Worm (Caenorhabditis elegans) whole organism, L4 larva: Measurements from ENCODE around the gene C04E12.2.

Source experiments
- F26F4.8 ChIP-seq: fragments of 200-800 bp; sonication (Bioruptor generic); conservative IDR thresholded peaks from 2 replicates; pipeline ENCODE4 v1.3.6; 2022; ENCODE audit warnings: missing genetic modification characterization, missing compliant biosample characterization
- F49E8.2 ChIP-seq: sonication (generic microtip); optimal IDR thresholded peaks from 2 replicates; lab custom pipeline; 2016; ENCODE audit warnings: missing compliant biosample characterization, mild to moderate bottlenecking, missing genetic modification characterization, borderline replicate concordance
- T20F7.1 ChIP-seq: fragments of 200-800 bp; sonication (Bioruptor generic); optimal IDR thresholded peaks from 2 replicates; lab custom pipeline; 2018; ENCODE audit warnings: mild to moderate bottlenecking, missing genetic modification characterization, missing compliant biosample characterization
- Y105C5A.15 ChIP-seq: fragments of 200-800 bp; sonication (Bioruptor generic); IDR thresholded peaks from 2 replicates; pipeline ENCODE4 v1.3.6; 2022; ENCODE audit warnings: missing genetic modification characterization, missing compliant biosample characterization
- Y5F2A.4 ChIP-seq: fragments of 200-800 bp; sonication (Bioruptor generic); optimal IDR thresholded peaks from 2 replicates; lab custom pipeline; 2018; ENCODE audit warnings: mild to moderate bottlenecking, missing genetic modification characterization, missing compliant biosample characterization
- Y75B8A.6 ChIP-seq: fragments of 200-800 bp; sonication (Bioruptor generic); IDR thresholded peaks from 2 replicates; pipeline ENCODE4 v1.3.6; 2022; ENCODE audit warnings: missing genetic modification reagents, missing genetic modification characterization, missing compliant biosample characterization
- ZK546.5 ChIP-seq, 2 experiments: sonication (generic microtip); optimal IDR thresholded peaks; 2 replicates each; lab custom pipeline; 2017; ENCODE audit warnings: missing biosample characterization in 2 of 2, missing genetic modification characterization in 2 of 2
- aha-1 ChIP-seq: fragments of 150-350 bp; peaks from one replicate; lab custom pipeline; 2014; ENCODE audit warnings: missing biosample characterization, missing genetic modification characterization
- aly-2 ChIP-seq: sonication (generic microtip); optimal IDR thresholded peaks from 2 replicates; lab custom pipeline; 2018; ENCODE audit warnings: missing biosample characterization, missing genetic modification characterization
- arid-1 ChIP-seq: fragments of 200-800 bp; sonication (Bioruptor generic); conservative IDR thresholded peaks from 2 replicates; pipeline ENCODE4 v1.3.6; 2022; ENCODE audit warnings: missing genetic modification reagents, missing genetic modification characterization, missing compliant biosample characterization
- ceh-20 ChIP-seq: fragments of 200-800 bp; sonication (Bioruptor generic); IDR thresholded peaks from 2 replicates; pipeline ENCODE4 v1.3.6; 2022; ENCODE audit warnings: missing genetic modification reagents, missing genetic modification characterization, missing compliant biosample characterization
- ceh-28 ChIP-seq: fragments of 150-350 bp; optimal IDR thresholded peaks from 2 replicates; lab custom pipeline; 2014; ENCODE audit warnings: missing biosample characterization, missing genetic modification reagents, missing genetic modification characterization
- ctbp-1 ChIP-seq: fragments of 200-800 bp; sonication (Bioruptor generic); IDR thresholded peaks from 2 replicates; pipeline ENCODE4 v1.3.6; 2022; ENCODE audit warnings: missing genetic modification reagents, missing genetic modification characterization, missing compliant biosample characterization
- daf-12 ChIP-seq: fragments of 150-350 bp; optimal IDR thresholded peaks from 2 replicates; lab custom pipeline; 2014; ENCODE audit warnings: missing biosample characterization, missing genetic modification reagents, missing genetic modification characterization
- daf-16 ChIP-seq, 3 experiments: sonication (generic microtip); optimal IDR thresholded peaks; 2 replicates each; lab custom pipeline; 2016 to 2017; ENCODE audit warnings: missing genetic modification characterization in 3 of 3, missing genetic modification reagents in 3 of 3, mild to moderate bottlenecking in 2 of 3, missing compliant biosample characterization in 2 of 3, missing biosample characterization in 1 of 3, moderate library complexity in 1 of 3
- dmd-6 ChIP-seq: fragments of 200-800 bp; sonication (Bioruptor generic); IDR thresholded peaks from 2 replicates; pipeline ENCODE4 v1.3.6; 2022; ENCODE audit warnings: missing genetic modification reagents, missing genetic modification characterization, missing compliant biosample characterization
- dmd-8 ChIP-seq: fragments of 200-800 bp; sonication (Bioruptor generic); IDR thresholded peaks from 2 replicates; pipeline ENCODE4 v1.3.6; 2022; ENCODE audit warnings: missing genetic modification characterization, missing compliant biosample characterization
- dve-1 ChIP-seq: sonication (generic microtip); optimal IDR thresholded peaks from 2 replicates; lab custom pipeline; 2017; ENCODE audit warnings: antibody characterized with exemption, mild to moderate bottlenecking, missing genetic modification characterization, missing compliant biosample characterization; ENCODE audit not compliant: insufficient read depth
- fkh-10 ChIP-seq: fragments of 150-350 bp; optimal IDR thresholded peaks from 2 replicates; lab custom pipeline; 2014; ENCODE audit warnings: missing biosample characterization, missing genetic modification reagents, missing genetic modification characterization
- fos-1 ChIP-seq: fragments of 150-350 bp; optimal IDR thresholded peaks from 2 replicates; lab custom pipeline; 2014; ENCODE audit warnings: missing biosample characterization, missing genetic modification characterization
- hif-1 ChIP-seq, 2 experiments: sonication (generic microtip); optimal IDR thresholded peaks; 2 replicates each; lab custom pipeline; 2016 to 2017; ENCODE audit warnings: missing compliant biosample characterization in 2 of 2, missing genetic modification characterization in 2 of 2, missing genetic modification reagents in 2 of 2, missing genotype in 2 of 2, mild to moderate bottlenecking in 1 of 2
- hlh-11 ChIP-seq: fragments of 200-800 bp; sonication (Bioruptor generic); optimal IDR thresholded peaks from 2 replicates; lab custom pipeline; 2018; ENCODE audit warnings: mild to moderate bottlenecking, missing genetic modification characterization, missing compliant biosample characterization
- hlh-30 ChIP-seq: sonication (generic microtip); optimal IDR thresholded peaks from 2 replicates; lab custom pipeline; 2017; ENCODE audit warnings: antibody characterized with exemption, mild to moderate bottlenecking, missing genetic modification characterization, missing compliant biosample characterization; ENCODE audit not compliant: insufficient read depth
- hmg-1.1 ChIP-seq: fragments of 200-800 bp; sonication (Bioruptor generic); IDR thresholded peaks from 2 replicates; pipeline ENCODE4 v1.3.6; 2022; ENCODE audit warnings: missing genetic modification reagents, missing genetic modification characterization, missing compliant biosample characterization
- lim-7 ChIP-seq: fragments of 200-800 bp; sonication (Bioruptor generic); IDR thresholded peaks from 2 replicates; pipeline ENCODE4 v1.3.6; 2022; ENCODE audit warnings: missing genetic modification characterization, missing compliant biosample characterization
- lin-39 ChIP-seq: fragments of 150-350 bp; optimal IDR thresholded peaks from 2 replicates; lab custom pipeline; 2014; ENCODE audit warnings: missing biosample characterization, missing genetic modification reagents, missing genetic modification characterization
- lir-3 ChIP-seq: sonication (generic microtip); optimal IDR thresholded peaks from 2 replicates; lab custom pipeline; 2016; ENCODE audit warnings: mild to moderate bottlenecking, missing genetic modification characterization, missing compliant biosample characterization
- madf-9 ChIP-seq: fragments of 200-800 bp; sonication (Bioruptor generic); conservative IDR thresholded peaks from 2 replicates; pipeline ENCODE4 v1.3.6; 2022; ENCODE audit warnings: missing genetic modification reagents, missing genetic modification characterization, missing compliant biosample characterization
- mep-1 ChIP-seq: fragments of 150-350 bp; sonication (generic microtip); optimal IDR thresholded peaks from 3 replicates; lab custom pipeline; 2014; ENCODE audit warnings: missing biosample characterization, missing genetic modification characterization
- mes-2 ChIP-seq: sonication (generic microtip); optimal IDR thresholded peaks from 2 replicates; lab custom pipeline; 2016; ENCODE audit warnings: missing genotype, mild to moderate bottlenecking, missing genetic modification characterization, missing compliant biosample characterization; ENCODE audit not compliant: poor library complexity, severe bottlenecking
- mxl-3 ChIP-seq: fragments of 200-800 bp; sonication (Bioruptor generic); optimal IDR thresholded peaks from 2 replicates; lab custom pipeline; 2018; ENCODE audit warnings: mild to moderate bottlenecking, missing genetic modification characterization, missing compliant biosample characterization
- nhr-102 ChIP-seq: sonication (generic microtip); optimal IDR thresholded peaks from 2 replicates; lab custom pipeline; 2016; ENCODE audit warnings: mild to moderate bottlenecking, missing genetic modification characterization, moderate library complexity, missing compliant biosample characterization
- nhr-11 ChIP-seq: fragments of 150-350 bp; optimal IDR thresholded peaks from 2 replicates; lab custom pipeline; 2014; ENCODE audit warnings: missing biosample characterization, missing genetic modification characterization
- nhr-28 ChIP-seq: fragments of 150-350 bp; optimal IDR thresholded peaks from 2 replicates; lab custom pipeline; 2014; ENCODE audit warnings: missing biosample characterization, missing genetic modification characterization
- nhr-41 ChIP-seq: fragments of 200-800 bp; sonication (Bioruptor generic); IDR thresholded peaks from 2 replicates; pipeline ENCODE4 v1.3.6; 2022; ENCODE audit warnings: missing genetic modification reagents, missing genetic modification characterization, missing compliant biosample characterization
- nhr-42 ChIP-seq: fragments of 200-800 bp; sonication (Bioruptor generic); IDR thresholded peaks from 2 replicates; pipeline ENCODE4 v1.3.6; 2022; ENCODE audit warnings: missing genetic modification characterization, missing compliant biosample characterization
- nhr-76 ChIP-seq: fragments of 150-350 bp; optimal IDR thresholded peaks from 2 replicates; lab custom pipeline; 2014; ENCODE audit warnings: missing biosample characterization, missing genetic modification characterization
- nhr-77 ChIP-seq: fragments of 150-350 bp; optimal IDR thresholded peaks from 2 replicates; lab custom pipeline; 2014; ENCODE audit warnings: missing biosample characterization, missing genetic modification characterization
- skn-1 ChIP-seq: fragments of 150-350 bp; optimal IDR thresholded peaks from 2 replicates; lab custom pipeline; 2014; ENCODE audit warnings: missing biosample characterization, missing genetic modification characterization
- spr-3 ChIP-seq: fragments of 200-800 bp; sonication (Bioruptor generic); optimal IDR thresholded peaks from 2 replicates; lab custom pipeline; 2018; ENCODE audit warnings: mild to moderate bottlenecking, missing genetic modification characterization, missing compliant biosample characterization
- unc-130 ChIP-seq: sonication (generic microtip); optimal IDR thresholded peaks from 2 replicates; lab custom pipeline; 2016; ENCODE audit warnings: missing genetic modification reagents, missing genetic modification characterization, missing compliant biosample characterization
- unc-62 ChIP-seq, 3 experiments: fragments of 150-350 bp in 1 of 3; sonication (generic microtip); optimal IDR thresholded peaks in 2 of 3; peaks in 1 of 3; 1 replicate in 1 of 3; 2 replicates in 2 of 3; lab custom pipeline; 2014 to 2017; ENCODE audit warnings: missing biosample characterization in 3 of 3, missing genetic modification characterization in 3 of 3, missing genetic modification reagents in 3 of 3, missing genotype in 1 of 3
- zag-1 ChIP-seq: fragments of 150-350 bp; optimal IDR thresholded peaks from 2 replicates; lab custom pipeline; 2014; ENCODE audit warnings: missing biosample characterization, missing genetic modification characterization

Gene C04E12.2

ce11 chrV:3342504-3342903, 25.4 kb upstream of the C04E12.2 start, which contains the start of gene C17B7.3:
TSS of gene C17B7.3 (plus strand) at chrV:3342804.
- no peak for TF ChIP-seq spr-3 (GFP tag; lab: Kevin White, UChicago)
- TF ChIP-seq mxl-3, result no peak
- TF ChIP-seq nhr-41, result no peak
- TF ChIP-seq madf-9 (GFP tag; lab: Robert Waterston, UW), result no peak
- TF ChIP-seq nhr-102, result no peak
- TF ChIP-seq nhr-76 (tag; lab: Kevin White, UChicago), result no peak
- TF ChIP-seq aha-1 (tag; lab: Kevin White, UChicago), result no peak
- TF ChIP-seq ceh-28 (tag; lab: Kevin White, UChicago), result no peak
- no peak for TF ChIP-seq dve-1 (tag; lab: Kevin White, UChicago)
- TF ChIP-seq aly-2 (tag; lab: Kevin White, UChicago), result no peak
- no peak for TF ChIP-seq hmg-1.1 (GFP tag; lab: Robert Waterston, UW)
- no peak for TF ChIP-seq zag-1 (tag; lab: Kevin White, UChicago)
- no peak for TF ChIP-seq arid-1 (GFP tag; lab: Robert Waterston, UW)
- no peak for TF ChIP-seq Y75B8A.6 (GFP tag; lab: Robert Waterston, UW)
- TF ChIP-seq dmd-6 (GFP tag; lab: Robert Waterston, UW), result no peak
- no peak for TF ChIP-seq skn-1

- TF ChIP-seq skn-1 (no peak), F26F4.8 (no peak), ceh-20 (GFP tag; lab: Robert Waterston, UW) (0 out of 2 replicates have a peak, but pooled peaks have one; percentile 75), hlh-30 (tag; lab: Kevin White, UChicago) (peak; percentile 17), dmd-6 (GFP tag; lab: Robert Waterston, UW) (peak; percentile 22; the same call in 1 of the 2 replicates), nhr-28 (tag; lab: Kevin White, UChicago) (no peak), unc-62 (GFP tag; optimal IDR thresholded peaks at IDR 0.05 in 1 of 2; lab: Kevin White, UChicago) (peak in 1 of 2 experiments; percentile 88), unc-62 (tag; optimal IDR thresholded peaks at IDR 0.05; lab: Kevin White, UChicago) (no peak), aha-1 (tag; lab: Kevin White, UChicago) (peak; percentile 62), hif-1 (tag; optimal IDR thresholded peaks at IDR 0.05; lab: Kevin White, UChicago) (peak in 1 of 2 experiments; percentile 59), nhr-41 (no peak), hlh-11 (peak; percentile 67), F49E8.2 (no peak), nhr-11 (tag; lab: Kevin White, UChicago) (peak; percentile 36), daf-16 (GFP tag; optimal IDR thresholded peaks at IDR 0.05; lab: Kevin White, UChicago) (peak in 1 of 2 experiments; percentile 30), daf-16 (tag; optimal IDR thresholded peaks at IDR 0.05; lab: Kevin White, UChicago) (no peak)
- TF ChIP-seq, all 104 proteins: peak for 9
Measured at ce11 chrV:3344001-3344400, 23.9 kb upstream of the C04E12.2 start.

- TF ChIP-seq lin-39 (no peak), nhr-28 (tag; lab: Kevin White, UChicago) (peak; percentile 23), aha-1 (tag; lab: Kevin White, UChicago) (peak; percentile 94)
Measured at ce11 chrV:3346434-3347019, 21.3 kb upstream of the C04E12.2 start, which contains the start of gene fbxa-65. TSS of gene fbxa-65 (minus strand) at chrV:3346484.

- TF ChIP-seq mes-2 (tag; lab: Kevin White, UChicago) (no peak), dmd-8 (GFP tag; lab: Robert Waterston, UW) (no peak), ceh-20 (GFP tag; lab: Robert Waterston, UW) (0 out of 2 replicates have a peak, but pooled peaks have one; percentile 47), nhr-76 (tag; lab: Kevin White, UChicago) (no peak), Y5F2A.4 (GFP tag; lab: Kevin White, UChicago) (no peak), aha-1 (tag; lab: Kevin White, UChicago) (peak; percentile 40), nhr-102 (no peak), unc-130 (GFP tag; lab: Kevin White, UChicago) (no peak), daf-12 (tag; lab: Kevin White, UChicago) (no peak), F26F4.8 (no peak), ZK546.5 (tag; optimal IDR thresholded peaks at IDR 0.05; lab: Kevin White, UChicago) (no peak), lir-3 (no peak), dmd-6 (GFP tag; lab: Robert Waterston, UW) (peak; percentile 58), nhr-41 (no peak), F49E8.2 (no peak), lim-7 (GFP tag; lab: Robert Waterston, UW) (no peak), nhr-77 (tag; lab: Kevin White, UChicago) (no peak), nhr-42 (no peak), fos-1 (tag; lab: Kevin White, UChicago) (no peak), Y105C5A.15 (no peak), T20F7.1 (GFP tag; lab: Kevin White, UChicago) (no peak), fkh-10 (GFP tag; lab: Kevin White, UChicago) (no peak), mep-1 (tag; lab: Kevin White, UChicago) (no peak), ctbp-1 (GFP tag; lab: Robert Waterston, UW) (no peak)
Measured at ce11 chrV:3347486-3347885, 20.4 kb upstream of the C04E12.2 start.
